Fruit fly (Drosophila melanogaster) Kc167 (cell line): ENCODE measurements around the gene CG31381.

ENCODE experiments used
- Myc ChIP-seq: fragments of >200 bp; optimal IDR thresholded peaks from 2 replicates; lab custom pipeline; 2017; ENCODE audit warnings: missing external identifiers
- Sin3A ChIP-seq: fragments of >200 bp; optimal IDR thresholded peaks from 2 replicates; lab custom pipeline; 2018; ENCODE audit warnings: missing external identifiers
- h ChIP-seq: fragments of >200 bp; optimal IDR thresholded peaks from 3 replicates; lab custom pipeline; 2018; ENCODE audit warnings: missing external identifiers
- psq ChIP-seq: fragments of >200 bp; optimal IDR thresholded peaks from 2 replicates; lab custom pipeline; 2017; ENCODE audit warnings: missing external identifiers
- ttk ChIP-seq: sonication (Bioruptor generic); optimal IDR thresholded peaks from 2 replicates; lab custom pipeline; 2017; ENCODE audit warnings: missing external identifiers

- no peak for TF ChIP-seq psq (lab: Kevin White, UChicago)
- TF ChIP-seq ttk, result no peak
- TF ChIP-seq h (lab: Kevin White, UChicago), result no peak
- no peak for TF ChIP-seq Myc
- no peak for TF ChIP-seq Sin3A (lab: Kevin White, UChicago)
These were observed 13.0 kb upstream of the CG31381 start for dm6 chr3R:24863894-24864293.
